Worm (Caenorhabditis elegans) whole organism, young adult: ENCODE measurements around the gene Y54F10AM.6.
A peak's percentile ranks its signal among the peaks of the same experiment; 100 is the strongest.

ENCODE experiments used
- B0019.2 ChIP-seq: fragments of 200-800 bp; sonication (Bioruptor generic); conservative IDR thresholded peaks from 2 replicates; pipeline ENCODE4 v1.3.6; 2022; ENCODE audit warnings: missing genetic modification reagents, missing genetic modification characterization, missing compliant biosample characterization
- B0261.1 ChIP-seq: sonication (generic microtip); optimal IDR thresholded peaks from 2 replicates; lab custom pipeline; 2016; ENCODE audit warnings: mild to moderate bottlenecking, missing genetic modification characterization, moderate library complexity, missing compliant biosample characterization
- B0336.3 ChIP-seq: fragments of 200-800 bp; sonication (Bioruptor generic); IDR thresholded peaks from 2 replicates; pipeline ENCODE4 v1.3.6; 2022; ENCODE audit warnings: missing genetic modification characterization, missing compliant biosample characterization
- C06A6.2 ChIP-seq: fragments of 200-800 bp; sonication (Bioruptor generic); conservative IDR thresholded peaks from 2 replicates; pipeline ENCODE4 v1.3.6; 2022; ENCODE audit warnings: missing genetic modification characterization, missing compliant biosample characterization
- C17E4.6 ChIP-seq: fragments of 200-800 bp; sonication (Bioruptor generic); IDR thresholded peaks from 2 replicates; pipeline ENCODE4 v1.3.6; 2022; ENCODE audit warnings: missing genetic modification reagents, missing genetic modification characterization, missing compliant biosample characterization
- D2030.7 ChIP-seq: fragments of 200-800 bp; sonication (Bioruptor generic); IDR thresholded peaks from 2 replicates; pipeline ENCODE4 v1.3.6; 2022; ENCODE audit warnings: missing genetic modification reagents, missing genetic modification characterization, missing compliant biosample characterization
- K12H6.12 ChIP-seq: fragments of 200-800 bp; sonication (Bioruptor generic); optimal IDR thresholded peaks from 2 replicates; lab custom pipeline; 2018; ENCODE audit warnings: mild to moderate bottlenecking, missing genetic modification characterization, missing compliant biosample characterization
- Y53F4B.3 ChIP-seq: fragments of 200-800 bp; sonication (Bioruptor generic); IDR thresholded peaks from 2 replicates; pipeline ENCODE4 v1.3.6; 2022; ENCODE audit warnings: missing genetic modification reagents, missing genetic modification characterization, missing compliant biosample characterization
- ama-1 ChIP-seq, 3 experiments: fragments of 150-350 bp in 1 of 3; sonication (generic microtip) in 2 of 3; optimal IDR thresholded peaks; 2 replicates each; lab custom pipeline; 2014 to 2018; ENCODE audit warnings: missing biosample characterization in 2 of 3, missing genetic modification characterization in 2 of 3, missing genetic modification reagents in 2 of 3
- athp-1 ChIP-seq: sonication (generic microtip); optimal IDR thresholded peaks from 2 replicates; lab custom pipeline; 2017; ENCODE audit warnings: mild to moderate bottlenecking, missing genetic modification characterization, missing compliant biosample characterization
- attf-5 ChIP-seq: fragments of 200-800 bp; sonication (Bioruptor generic); optimal IDR thresholded peaks from 2 replicates; lab custom pipeline; 2018; ENCODE audit warnings: mild to moderate bottlenecking, missing genetic modification characterization, missing compliant biosample characterization
- bed-1 ChIP-seq: fragments of 200-800 bp; sonication (Bioruptor generic); IDR thresholded peaks from 2 replicates; pipeline ENCODE4 v1.3.6; 2022; ENCODE audit warnings: missing genetic modification reagents, missing genetic modification characterization, missing compliant biosample characterization
- bed-2 ChIP-seq: fragments of 200-800 bp; sonication (Bioruptor generic); IDR thresholded peaks from 2 replicates; pipeline ENCODE4 v1.3.6; 2022; ENCODE audit warnings: missing genetic modification reagents, missing genetic modification characterization, missing compliant biosample characterization
- ccch-3 ChIP-seq: fragments of 200-800 bp; sonication (Bioruptor generic); optimal IDR thresholded peaks from 2 replicates; lab custom pipeline; 2018; ENCODE audit warnings: mild to moderate bottlenecking, missing genetic modification characterization, missing compliant biosample characterization
- cebp-1 ChIP-seq, 2 experiments: fragments of 200-800 bp in 1 of 2; sonication (Bioruptor generic) in 1 of 2; sonication (generic microtip) in 1 of 2; IDR thresholded peaks in 1 of 2; optimal IDR thresholded peaks in 1 of 2; 2 replicates each; pipeline versions ENCODE4 v1.3.6 to Lab custom; 2017 to 2022; ENCODE audit warnings: missing compliant biosample characterization in 2 of 2, missing genetic modification characterization in 2 of 2, mild to moderate bottlenecking in 1 of 2, missing genetic modification reagents in 1 of 2, moderate library complexity in 1 of 2
- ceh-91 ChIP-seq: fragments of 200-800 bp; sonication (Bioruptor generic); IDR thresholded peaks from 2 replicates; pipeline ENCODE4 v1.3.6; 2022; ENCODE audit warnings: missing genetic modification reagents, missing genetic modification characterization, missing compliant biosample characterization
- die-1 ChIP-seq: sonication (generic microtip); optimal IDR thresholded peaks from 2 replicates; lab custom pipeline; 2016; ENCODE audit warnings: missing genotype, mild to moderate bottlenecking, missing genetic modification characterization, missing compliant biosample characterization
- dpff-1 ChIP-seq: sonication (generic microtip); optimal IDR thresholded peaks from 2 replicates; lab custom pipeline; 2017; ENCODE audit warnings: mild to moderate bottlenecking, missing genetic modification characterization, missing compliant biosample characterization
- efl-1 ChIP-seq: fragments of 150-350 bp; optimal IDR thresholded peaks from 2 replicates; lab custom pipeline; 2014; ENCODE audit warnings: missing biosample characterization, missing genetic modification reagents, missing genetic modification characterization
- ekl-4 ChIP-seq: fragments of 200-800 bp; sonication (Bioruptor generic); IDR thresholded peaks from 2 replicates; pipeline ENCODE4 v1.3.6; 2022; ENCODE audit warnings: missing genetic modification reagents, missing genetic modification characterization, missing compliant biosample characterization
- fkh-3 ChIP-seq: sonication (generic microtip); optimal IDR thresholded peaks from 2 replicates; lab custom pipeline; 2016; ENCODE audit warnings: mild to moderate bottlenecking, missing genetic modification characterization, missing compliant biosample characterization
- let-607 ChIP-seq, 2 experiments: fragments of 200-800 bp in 1 of 2; sonication (Bioruptor generic) in 1 of 2; sonication (generic microtip) in 1 of 2; optimal IDR thresholded peaks; 2 replicates each; lab custom pipeline; 2016 to 2018; ENCODE audit warnings: mild to moderate bottlenecking in 2 of 2, missing compliant biosample characterization in 2 of 2, missing genetic modification characterization in 2 of 2, moderate library complexity in 2 of 2, missing genotype in 1 of 2
- lin-26 ChIP-seq: fragments of 200-800 bp; sonication (Bioruptor generic); IDR thresholded peaks from 2 replicates; pipeline ENCODE4 v1.3.6; 2022; ENCODE audit warnings: missing genetic modification reagents, missing genetic modification characterization, missing compliant biosample characterization
- lin-35 ChIP-seq, 3 experiments: fragments of 150-350 bp in 2 of 3; sonication (generic microtip) in 1 of 3; optimal IDR thresholded peaks; 2 replicates each; lab custom pipeline; 2014 to 2018; ENCODE audit warnings: missing biosample characterization in 3 of 3, missing genetic modification characterization in 3 of 3, missing genetic modification reagents in 3 of 3
- lin-40 ChIP-seq: sonication (generic microtip); optimal IDR thresholded peaks from 2 replicates; lab custom pipeline; 2016; ENCODE audit warnings: missing genetic modification characterization, mild to moderate bottlenecking, missing compliant biosample characterization, missing genotype, missing genetic modification reagents
- lin-54 ChIP-seq: fragments of 200-800 bp; sonication (Bioruptor generic); optimal IDR thresholded peaks from 2 replicates; lab custom pipeline; 2018; ENCODE audit warnings: mild to moderate bottlenecking, missing genetic modification characterization, missing compliant biosample characterization
- lsl-1 ChIP-seq: fragments of 200-800 bp; sonication (Bioruptor generic); optimal IDR thresholded peaks from 2 replicates; lab custom pipeline; 2018; ENCODE audit warnings: mild to moderate bottlenecking, missing genetic modification characterization, moderate library complexity, missing compliant biosample characterization
- madf-10 ChIP-seq: sonication (generic microtip); optimal IDR thresholded peaks from 2 replicates; lab custom pipeline; 2016; ENCODE audit warnings: mild to moderate bottlenecking, missing genetic modification characterization, missing compliant biosample characterization
- madf-3 ChIP-seq: fragments of 200-800 bp; sonication (Bioruptor generic); IDR thresholded peaks from 2 replicates; pipeline ENCODE4 v1.3.6; 2022; ENCODE audit warnings: missing genetic modification reagents, missing genetic modification characterization, missing compliant biosample characterization
- madf-6 ChIP-seq: fragments of 200-800 bp; sonication (Bioruptor generic); IDR thresholded peaks from 2 replicates; pipeline ENCODE4 v1.3.6; 2022; ENCODE audit warnings: missing genetic modification reagents, missing genetic modification characterization, missing compliant biosample characterization
- mcd-1 ChIP-seq: fragments of 200-800 bp; sonication (Bioruptor generic); IDR thresholded peaks from 2 replicates; pipeline ENCODE4 v1.3.6; 2022; ENCODE audit warnings: missing genetic modification reagents, missing genetic modification characterization, missing compliant biosample characterization
- mxl-1 ChIP-seq: sonication (generic microtip); optimal IDR thresholded peaks from 2 replicates; lab custom pipeline; 2016; ENCODE audit warnings: missing genetic modification characterization, missing compliant biosample characterization
- nfya-2 ChIP-seq: fragments of 200-800 bp; sonication (Bioruptor generic); IDR thresholded peaks from 2 replicates; pipeline ENCODE4 v1.3.6; 2022; ENCODE audit warnings: missing genetic modification reagents, missing genetic modification characterization, missing compliant biosample characterization
- nhr-80 ChIP-seq: sonication (generic microtip); optimal IDR thresholded peaks from 2 replicates; lab custom pipeline; 2016; ENCODE audit warnings: missing genetic modification characterization, missing compliant biosample characterization
- nhr-90 ChIP-seq: sonication (generic microtip); optimal IDR thresholded peaks from 2 replicates; lab custom pipeline; 2016; ENCODE audit warnings: missing genotype, mild to moderate bottlenecking, missing genetic modification characterization, missing compliant biosample characterization
- pbrm-1 ChIP-seq: fragments of 200-800 bp; sonication (Bioruptor generic); IDR thresholded peaks from 2 replicates; pipeline ENCODE4 v1.3.6; 2022; ENCODE audit warnings: missing genetic modification reagents, missing genetic modification characterization, missing compliant biosample characterization
- rcor-1 ChIP-seq: fragments of 200-800 bp; sonication (Bioruptor generic); IDR thresholded peaks from 2 replicates; pipeline ENCODE4 v1.3.6; 2022; ENCODE audit warnings: missing genetic modification reagents, missing genetic modification characterization, missing compliant biosample characterization
- snpc-1.1 ChIP-seq: sonication (generic microtip); optimal IDR thresholded peaks from 2 replicates; lab custom pipeline; 2017; ENCODE audit warnings: missing genetic modification characterization, mild to moderate bottlenecking, missing compliant biosample characterization, antibody characterized with exemption, moderate library complexity, missing genotype, missing genetic modification reagents; ENCODE audit not compliant: insufficient read depth
- snpc-1.3 ChIP-seq: sonication (generic microtip); optimal IDR thresholded peaks from 2 replicates; lab custom pipeline; 2017; ENCODE audit warnings: missing genetic modification characterization, mild to moderate bottlenecking, missing compliant biosample characterization, antibody characterized with exemption, moderate library complexity, missing genotype, missing genetic modification reagents; ENCODE audit not compliant: insufficient read depth
- snpc-3.4 ChIP-seq: sonication (generic microtip); optimal IDR thresholded peaks from 2 replicates; lab custom pipeline; 2017; ENCODE audit warnings: missing genetic modification characterization, mild to moderate bottlenecking, missing compliant biosample characterization, antibody characterized with exemption, moderate library complexity, missing genotype, missing genetic modification reagents
- snpc-4 ChIP-seq, 5 experiments: fragments of 150-350 bp in 1 of 5; sonication (generic microtip) in 4 of 5; optimal IDR thresholded peaks; 2 replicates each; lab custom pipeline; 2014 to 2018; ENCODE audit warnings: missing genetic modification characterization in 5 of 5, missing biosample characterization in 3 of 5, antibody characterized with exemption in 2 of 5, mild to moderate bottlenecking in 2 of 5, missing compliant biosample characterization in 2 of 5, missing genotype in 2 of 5, moderate library complexity in 2 of 5, missing genetic modification reagents in 1 of 5
- tlf-1 ChIP-seq: fragments of 200-800 bp; sonication (Bioruptor generic); optimal IDR thresholded peaks from 2 replicates; lab custom pipeline; 2018; ENCODE audit warnings: mild to moderate bottlenecking, missing genetic modification characterization, missing compliant biosample characterization
- unc-130 ChIP-seq: sonication (generic microtip); optimal IDR thresholded peaks from 2 replicates; lab custom pipeline; 2016; ENCODE audit warnings: missing genetic modification reagents, missing genetic modification characterization, missing compliant biosample characterization
- unc-62 ChIP-seq: fragments of 150-350 bp; optimal IDR thresholded peaks from 2 replicates; lab custom pipeline; 2014; ENCODE audit warnings: missing biosample characterization, missing genetic modification reagents, missing genetic modification characterization
- xnd-1 ChIP-seq: sonication (generic microtip); optimal IDR thresholded peaks from 2 replicates; lab custom pipeline; 2016; ENCODE audit warnings: missing genotype, missing genetic modification reagents, missing genetic modification characterization, missing compliant biosample characterization
- ztf-26 ChIP-seq: sonication (generic microtip); optimal IDR thresholded peaks from 2 replicates; lab custom pipeline; 2017; ENCODE audit warnings: missing genetic modification characterization, missing compliant biosample characterization

Y54F10AM.6 gene

DNA sequence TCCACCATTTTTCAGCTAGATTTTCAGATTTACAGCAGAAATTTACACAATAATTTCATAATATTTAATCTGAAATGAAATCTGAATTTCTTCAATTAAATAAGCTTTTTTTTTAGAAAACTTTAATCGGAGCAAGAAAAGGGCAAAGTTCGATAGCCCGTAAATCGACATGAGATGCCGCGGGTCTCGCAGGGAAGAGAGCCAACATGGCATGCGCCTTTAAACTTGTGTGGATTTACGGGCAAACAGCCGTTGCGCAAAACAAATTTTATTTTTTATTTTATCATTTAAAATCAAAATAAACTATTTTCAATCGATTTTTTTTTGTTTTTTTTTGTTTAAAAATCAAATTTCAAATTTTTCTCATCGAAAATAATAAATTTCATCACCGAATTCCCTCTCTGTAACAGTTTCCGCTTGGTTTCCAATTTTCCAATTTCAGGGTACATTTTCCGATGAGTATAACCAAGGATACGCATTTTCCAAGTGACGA lies 20.0 kb downstream of the Y54F10AM.6 start, which contains the start of the genes Y54F10AM.15, rbc-2 and ndua-8:
Y54F10AM.15 (minus strand) TSS at position 59 of the 493 bp plus-strand sequence.
rbc-2 (minus strand) TSS at position 69 of the 493 bp plus-strand sequence.
ndua-8 (plus strand) TSS at position 443 of the 493 bp plus-strand sequence.
- peak; percentile 88 for TF ChIP-seq madf-6 (GFP tag; lab: Robert Waterston, UW)
- TF ChIP-seq fkh-3: no peak
- TF ChIP-seq ama-1 (optimal IDR thresholded peaks at IDR 0.05; lab: Kevin White, UChicago): no peak
- TF ChIP-seq ama-1 (GFP tag; optimal IDR thresholded peaks at IDR 0.05; lab: Kevin White, UChicago): no peak
- TF ChIP-seq cebp-1 (GFP tag; IDR thresholded peaks at IDR 0.05; lab: Robert Waterston, UW): peak; percentile 25; the same call in 1 of the 2 replicates
- TF ChIP-seq cebp-1 (tag; optimal IDR thresholded peaks at IDR 0.05; lab: Kevin White, UChicago): peak; percentile 83
- peak in 1 of 2 experiments; percentile 72 for TF ChIP-seq let-607 (tag; optimal IDR thresholded peaks at IDR 0.05; lab: Kevin White, UChicago)
- TF ChIP-seq ztf-26: peak; percentile 5
- no peak for TF ChIP-seq madf-3
- no peak for TF ChIP-seq nfya-2 (GFP tag; lab: Robert Waterston, UW)
- TF ChIP-seq snpc-3.4 (tag; lab: Kevin White, UChicago): peak; percentile 61
- peak in 2 of 3 experiments; percentile 34 to 91 for TF ChIP-seq lin-35 (GFP tag; optimal IDR thresholded peaks at IDR 0.05; lab: Kevin White, UChicago)
- TF ChIP-seq B0019.2: peak; percentile 97
- peak; percentile 82 for TF ChIP-seq D2030.7
- TF ChIP-seq ceh-91 (GFP tag; lab: Robert Waterston, UW): peak; percentile 81
- TF ChIP-seq unc-130: peak; percentile 47
- peak; percentile 37 for TF ChIP-seq nhr-80 (tag; lab: Kevin White, UChicago)
- TF ChIP-seq lin-40 (tag; lab: Kevin White, UChicago): peak; percentile 83
- TF ChIP-seq dpff-1 (tag; lab: Kevin White, UChicago): no peak
- no peak for TF ChIP-seq ccch-3 (GFP tag; lab: Kevin White, UChicago)
- no peak for TF ChIP-seq bed-2 (GFP tag; lab: Robert Waterston, UW)
- peak; percentile 87 for TF ChIP-seq pbrm-1
- TF ChIP-seq snpc-4 (GFP tag; optimal IDR thresholded peaks at IDR 0.05; lab: Kevin White, UChicago): peak; percentile 4
- TF ChIP-seq snpc-4 (tag; optimal IDR thresholded peaks at IDR 0.05; lab: Kevin White, UChicago): peak in 3 of 4 experiments; percentile 52 to 70 (median 60)
- peak; percentile 48 for TF ChIP-seq xnd-1 (tag; lab: Kevin White, UChicago)
- no peak for TF ChIP-seq B0261.1 (tag; lab: Kevin White, UChicago)
- TF ChIP-seq snpc-1.3 (tag; lab: Kevin White, UChicago): peak; percentile 76
- no peak for TF ChIP-seq lin-26 (GFP tag; lab: Robert Waterston, UW)
- peak; percentile 81 for TF ChIP-seq rcor-1 (GFP tag; lab: Robert Waterston, UW)
- peak; percentile 50 for TF ChIP-seq madf-10 (tag; lab: Kevin White, UChicago)
- peak; percentile 80 for TF ChIP-seq lsl-1 (GFP tag; lab: Kevin White, UChicago)
- peak; percentile 96 for TF ChIP-seq attf-5 (GFP tag; lab: Kevin White, UChicago)
- TF ChIP-seq B0336.3: peak; percentile 80
- TF ChIP-seq unc-62 (GFP tag; lab: Kevin White, UChicago): peak; percentile 7
- peak; percentile 71 for TF ChIP-seq tlf-1 (GFP tag; lab: Kevin White, UChicago)
- 0 out of 2 replicates have a peak, but pooled peaks have one; percentile 26 for TF ChIP-seq C06A6.2 (GFP tag; lab: Robert Waterston, UW)
- TF ChIP-seq die-1 (tag; lab: Kevin White, UChicago): peak; percentile 10
- TF ChIP-seq ekl-4: no peak; the same call in 1 of the 2 replicates
- TF ChIP-seq bed-1 (GFP tag; lab: Robert Waterston, UW): no peak
- peak; percentile 86 for TF ChIP-seq mcd-1
- TF ChIP-seq mxl-1 (tag; lab: Kevin White, UChicago): no peak
- no peak for TF ChIP-seq Y53F4B.3 (GFP tag; lab: Robert Waterston, UW)
- TF ChIP-seq C17E4.6 (GFP tag; lab: Robert Waterston, UW): 0 out of 2 replicates have a peak, but pooled peaks have one; percentile 40
- TF ChIP-seq efl-1: peak; percentile 38
- TF ChIP-seq athp-1 (tag; lab: Kevin White, UChicago): peak; percentile 41
- peak; percentile 54 for TF ChIP-seq K12H6.12 (tag; lab: Kevin White, UChicago)
- no peak for TF ChIP-seq nhr-90 (tag; lab: Kevin White, UChicago)
- TF ChIP-seq lin-54: peak; percentile 83
- peak; percentile 28 for TF ChIP-seq snpc-1.1 (tag; lab: Kevin White, UChicago)
